Fruit fly (Drosophila melanogaster) whole organism, embryonic: ENCODE data around the gene CG16789.
A peak's percentile ranks its signal among the peaks of the same experiment; 100 is the strongest.

ENCODE experiments used
- Adf1 ChIP-seq: fragments of 200-800 bp; sonication (Bioruptor generic); IDR thresholded peaks from 2 replicates; pipeline ENCODE4 v1.3.6; 2022; ENCODE audit warnings: missing biosample characterization, missing genetic modification characterization
- B-H1 ChIP-seq: fragments of 200-800 bp; sonication (Bioruptor generic); IDR thresholded peaks from 3 replicates; pipeline ENCODE4 v1.3.6; 2022; ENCODE audit warnings: missing biosample characterization, missing genetic modification characterization
- Bdp1 ChIP-seq: fragments of 200-800 bp; sonication (Bioruptor generic); optimal IDR thresholded peaks from 3 replicates; lab custom pipeline; 2016; ENCODE audit warnings: missing biosample characterization, missing genetic modification characterization
- CG10565 ChIP-seq: fragments of 200-800 bp; sonication (Bioruptor generic); optimal IDR thresholded peaks from 3 replicates; lab custom pipeline; 2016; ENCODE audit warnings: missing biosample characterization, mild to moderate bottlenecking, missing genetic modification characterization
- CG10979 ChIP-seq: fragments of 200-800 bp; sonication (Bioruptor generic); optimal IDR thresholded peaks from 2 replicates; lab custom pipeline; 2018; ENCODE audit warnings: missing biosample characterization, mild to moderate bottlenecking, missing genetic modification characterization, moderate library complexity
- CG11695 ChIP-seq: fragments of 200-800 bp; sonication (Bioruptor generic); IDR thresholded peaks from 3 replicates; pipeline ENCODE4 v1.3.6; 2022; ENCODE audit warnings: missing biosample characterization, missing genetic modification characterization
- CG13287 ChIP-seq: fragments of 200-800 bp; sonication (Bioruptor generic); IDR thresholded peaks from 2 replicates; pipeline ENCODE4 v1.3.6; 2022; ENCODE audit warnings: missing biosample characterization, missing genetic modification characterization; ENCODE audit not compliant: partially characterized antibody
- CG13775 ChIP-seq: fragments of 200-800 bp; sonication (Bioruptor generic); optimal IDR thresholded peaks from 3 replicates; lab custom pipeline; 2017; ENCODE audit warnings: missing biosample characterization, mild to moderate bottlenecking, missing genetic modification characterization
- CG15479 ChIP-seq: fragments of 200-800 bp; sonication (Bioruptor generic); optimal IDR thresholded peaks from 3 replicates; lab custom pipeline; 2019; ENCODE audit warnings: missing biosample characterization, mild to moderate bottlenecking, missing genetic modification characterization, moderate library complexity
- CG15514 ChIP-seq: fragments of 200-800 bp; sonication (Bioruptor generic); optimal IDR thresholded peaks from 3 replicates; lab custom pipeline; 2017; ENCODE audit warnings: missing biosample characterization, missing genetic modification characterization, mild to moderate bottlenecking, moderate library complexity, missing genetic modification reagents
- CG15601 ChIP-seq: fragments of 200-800 bp; sonication (Bioruptor generic); optimal IDR thresholded peaks from 3 replicates; lab custom pipeline; 2019; ENCODE audit warnings: missing biosample characterization, mild to moderate bottlenecking, missing genetic modification characterization, moderate library complexity
- CG16815 ChIP-seq: fragments of 200-800 bp; sonication (Bioruptor generic); optimal IDR thresholded peaks from 3 replicates; lab custom pipeline; 2017; ENCODE audit warnings: missing biosample characterization, mild to moderate bottlenecking, missing genetic modification characterization
- CG18764 ChIP-seq: fragments of 200-800 bp; sonication (Bioruptor generic); optimal IDR thresholded peaks from 3 replicates; lab custom pipeline; 2016; ENCODE audit warnings: missing biosample characterization, missing genetic modification characterization
- CG30403 ChIP-seq: fragments of 200-800 bp; sonication (Bioruptor generic); optimal IDR thresholded peaks from 3 replicates; lab custom pipeline; 2016; ENCODE audit warnings: missing biosample characterization, missing genetic modification characterization
- CG30431 ChIP-seq: fragments of 200-800 bp; sonication (Bioruptor generic); optimal IDR thresholded peaks from 2 replicates; lab custom pipeline; 2017; ENCODE audit warnings: missing biosample characterization, missing genetic modification characterization
- CG3065 ChIP-seq: fragments of 200-800 bp; sonication (Bioruptor generic); optimal IDR thresholded peaks from 2 replicates; lab custom pipeline; 2016; ENCODE audit warnings: missing biosample characterization, missing genetic modification characterization
- CG32532 ChIP-seq: fragments of 200-800 bp; sonication (Bioruptor generic); IDR thresholded peaks from 2 replicates; pipeline ENCODE4 v1.3.6; 2022; ENCODE audit warnings: missing biosample characterization, missing genetic modification characterization
- CG42726 ChIP-seq: fragments of 200-800 bp; sonication (Bioruptor generic); IDR thresholded peaks from 2 replicates; pipeline ENCODE4 v1.3.6; 2022; ENCODE audit warnings: missing biosample characterization, missing genetic modification characterization; ENCODE audit not compliant: partially characterized antibody
- CG4854 ChIP-seq: fragments of 200-800 bp; sonication (Bioruptor generic); optimal IDR thresholded peaks from 2 replicates; lab custom pipeline; 2016; ENCODE audit warnings: missing biosample characterization, missing genetic modification characterization, inconsistent platforms
- CG5245 ChIP-seq: fragments of 200-800 bp; sonication (Bioruptor generic); optimal IDR thresholded peaks from 3 replicates; lab custom pipeline; 2016; ENCODE audit warnings: missing biosample characterization, missing genetic modification characterization
- CG7745 ChIP-seq: fragments of 200-800 bp; sonication (Bioruptor generic); optimal IDR thresholded peaks from 2 replicates; lab custom pipeline; 2018; ENCODE audit warnings: missing biosample characterization, mild to moderate bottlenecking, missing genetic modification characterization, moderate library complexity
- CG8359 ChIP-seq: fragments of 200-800 bp; sonication (Bioruptor generic); optimal IDR thresholded peaks from 2 replicates; lab custom pipeline; 2017; ENCODE audit warnings: missing biosample characterization, mild to moderate bottlenecking, missing genetic modification characterization, borderline replicate concordance
- CG8944 ChIP-seq: fragments of 200-800 bp; sonication (Bioruptor generic); optimal IDR thresholded peaks from 3 replicates; lab custom pipeline; 2016; ENCODE audit warnings: missing biosample characterization, missing genetic modification characterization
- Dek ChIP-seq: fragments of 200-800 bp; sonication (Bioruptor generic); optimal IDR thresholded peaks from 3 replicates; lab custom pipeline; 2019; ENCODE audit warnings: missing biosample characterization, mild to moderate bottlenecking, missing genetic modification characterization, moderate library complexity
- Drgx ChIP-seq: fragments of 200-800 bp; sonication (Bioruptor generic); IDR thresholded peaks from 2 replicates; pipeline ENCODE4 v1.3.6; 2022; ENCODE audit warnings: missing biosample characterization, missing genetic modification characterization
- Lim3 ChIP-seq: fragments of 200-800 bp; sonication (Bioruptor generic); IDR thresholded peaks from 2 replicates; pipeline ENCODE4 v1.3.6; 2022; ENCODE audit warnings: missing biosample characterization, missing genetic modification characterization
- MESR4 ChIP-seq: fragments of 200-800 bp; sonication (Bioruptor generic); optimal IDR thresholded peaks from 2 replicates; lab custom pipeline; 2018; ENCODE audit warnings: missing biosample characterization, mild to moderate bottlenecking, missing genetic modification characterization, moderate library complexity
- Med ChIP-seq: fragments of 200-800 bp; sonication (Bioruptor generic); peaks from one replicate; lab custom pipeline; 2016; ENCODE audit warnings: missing biosample characterization, missing genetic modification characterization, mild to moderate bottlenecking, inconsistent platforms, moderate library complexity
- Mes4 ChIP-seq: fragments of 200-800 bp; sonication (Bioruptor generic); optimal IDR thresholded peaks from 2 replicates; lab custom pipeline; 2016; ENCODE audit warnings: missing biosample characterization, missing genetic modification characterization
- NC2α ChIP-seq: fragments of 200-800 bp; sonication (Bioruptor generic); optimal IDR thresholded peaks from 2 replicates; lab custom pipeline; 2016; ENCODE audit warnings: missing biosample characterization, missing genetic modification characterization
- Neu2 ChIP-seq: fragments of 200-800 bp; sonication (Bioruptor generic); optimal IDR thresholded peaks from 3 replicates; lab custom pipeline; 2016; ENCODE audit warnings: missing biosample characterization, missing genetic modification characterization, borderline replicate concordance
- Xrp1 ChIP-seq: fragments of 200-800 bp; sonication (Bioruptor generic); IDR thresholded peaks from 2 replicates; pipeline ENCODE4 v1.3.6; 2022; ENCODE audit warnings: missing biosample characterization, missing genetic modification characterization
- bcd ChIP-seq: fragments of 200-800 bp; sonication (Bioruptor generic); optimal IDR thresholded peaks from 2 replicates; lab custom pipeline; 2017; ENCODE audit warnings: missing biosample characterization, mild to moderate bottlenecking, missing genetic modification characterization
- br ChIP-seq: fragments of >200 bp; optimal IDR thresholded peaks from 2 replicates; lab custom pipeline; 2017
- caup ChIP-seq: fragments of 200-800 bp; sonication (Bioruptor generic); optimal IDR thresholded peaks from 3 replicates; lab custom pipeline; 2017; ENCODE audit warnings: missing biosample characterization, mild to moderate bottlenecking, missing genetic modification characterization, moderate library complexity; ENCODE audit not compliant: severe bottlenecking
- ci ChIP-seq: fragments of 200-800 bp; sonication (Bioruptor generic); IDR thresholded peaks from 3 replicates; pipeline ENCODE4 v1.3.6; 2022; ENCODE audit warnings: missing biosample characterization, missing genetic modification characterization
- corto ChIP-seq: fragments of 200-800 bp; sonication (Bioruptor generic); optimal IDR thresholded peaks from 2 replicates; lab custom pipeline; 2016; ENCODE audit warnings: missing biosample characterization, mild to moderate bottlenecking, missing genetic modification characterization, moderate library complexity
- da ChIP-seq: fragments of 200-800 bp; sonication (Bioruptor generic); optimal IDR thresholded peaks from 2 replicates; lab custom pipeline; 2016; ENCODE audit warnings: missing biosample characterization, missing genetic modification characterization
- disco-r ChIP-seq: fragments of 200-800 bp; sonication (Bioruptor generic); optimal IDR thresholded peaks from 2 replicates; lab custom pipeline; 2016; ENCODE audit warnings: missing biosample characterization, missing genetic modification characterization
- dm ChIP-seq: fragments of 200-800 bp; sonication (Bioruptor generic); optimal IDR thresholded peaks from 3 replicates; lab custom pipeline; 2016; ENCODE audit warnings: missing biosample characterization, missing genetic modification characterization
- fd3F ChIP-seq: fragments of 200-800 bp; sonication (Bioruptor generic); optimal IDR thresholded peaks from 2 replicates; lab custom pipeline; 2018; ENCODE audit warnings: missing biosample characterization, mild to moderate bottlenecking, missing genetic modification characterization, moderate library complexity
- luna ChIP-seq: fragments of 200-800 bp; sonication (Bioruptor generic); optimal IDR thresholded peaks from 2 replicates; lab custom pipeline; 2016; ENCODE audit warnings: missing biosample characterization, missing genetic modification characterization
- oc ChIP-seq: fragments of 200-800 bp; sonication (Bioruptor generic); optimal IDR thresholded peaks from 2 replicates; lab custom pipeline; 2018; ENCODE audit warnings: missing biosample characterization, mild to moderate bottlenecking, missing genetic modification characterization, moderate library complexity
- onecut ChIP-seq: fragments of 200-800 bp; sonication (Bioruptor generic); IDR thresholded peaks from 2 replicates; pipeline ENCODE4 v1.3.6; 2022; ENCODE audit warnings: missing biosample characterization, missing genetic modification characterization
- row ChIP-seq: fragments of 200-800 bp; sonication (Bioruptor generic); IDR thresholded peaks from 3 replicates; pipeline ENCODE4 v1.3.6; 2022; ENCODE audit warnings: missing biosample characterization, missing genetic modification characterization
- run ChIP-seq: fragments of 200-800 bp; sonication (Bioruptor generic); optimal IDR thresholded peaks from 3 replicates; lab custom pipeline; 2018; ENCODE audit warnings: missing biosample characterization, mild to moderate bottlenecking, missing genetic modification characterization
- salm ChIP-seq: fragments of 200-800 bp; sonication (Bioruptor generic); optimal IDR thresholded peaks from 2 replicates; lab custom pipeline; 2018; ENCODE audit warnings: missing biosample characterization, mild to moderate bottlenecking, missing genetic modification characterization
- slp2 ChIP-seq: fragments of 200-800 bp; sonication (Bioruptor generic); optimal IDR thresholded peaks from 2 replicates; lab custom pipeline; 2016; ENCODE audit warnings: missing biosample characterization, missing genetic modification characterization
- tgo ChIP-seq: fragments of 200-800 bp; sonication (Bioruptor generic); IDR thresholded peaks from 3 replicates; pipeline ENCODE4 v1.3.6; 2022; ENCODE audit warnings: missing biosample characterization, missing genetic modification characterization
- tup ChIP-seq: fragments of 200-800 bp; sonication (Bioruptor generic); optimal IDR thresholded peaks from 2 replicates; lab custom pipeline; 2016; ENCODE audit warnings: missing biosample characterization, mild to moderate bottlenecking, missing genetic modification characterization, moderate library complexity
- vvl ChIP-seq: fragments of 200-800 bp; sonication (Bioruptor generic); IDR thresholded peaks from 2 replicates; pipeline ENCODE4 v1.3.6; 2022; ENCODE audit warnings: missing biosample characterization, missing genetic modification characterization

CG16789 gene

DNA sequence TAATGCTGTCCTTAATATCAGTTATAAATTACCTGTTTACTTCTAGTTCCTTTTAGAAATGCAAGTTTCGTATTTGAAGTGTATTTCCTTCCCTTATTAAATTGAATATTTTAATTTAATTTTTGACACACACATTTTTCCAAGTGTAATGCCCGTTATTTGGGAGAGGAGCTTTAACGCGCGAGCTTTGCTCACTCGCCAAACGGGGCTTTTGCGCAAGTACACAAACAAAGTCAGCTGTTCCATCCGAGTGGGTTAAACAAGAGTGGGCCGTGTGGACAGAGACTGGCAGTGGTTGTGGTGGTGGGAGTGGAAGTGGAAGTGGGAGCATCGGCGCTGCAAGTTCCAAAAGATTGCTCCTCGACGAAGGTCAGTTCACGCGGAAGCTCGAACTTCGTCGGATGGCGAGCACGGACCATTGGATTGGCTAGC lies 15.1 kb downstream of the CG16789 start, which contains the start of gene CG8301 (continued):
- TF ChIP-seq ci (0 out of 3 replicates have a peak, but pooled peaks have one; percentile 37), CG13287 (GFP tag; lab: Robert Waterston, UW) (no peak), Lim3 (GFP tag; lab: Robert Waterston, UW) (no peak), CG3065 (no peak), CG10565 (no peak), slp2 (GFP tag; lab: Kevin White, UChicago) (no peak), CG10979 (tag; lab: Kevin White, UChicago) (peak; percentile 9), CG30431 (GFP tag; lab: Kevin White, UChicago) (no peak), dm (no peak), oc (tag; lab: Kevin White, UChicago) (no peak), Drgx (GFP tag; lab: Robert Waterston, UW) (peak; percentile 56), CG5245 (GFP tag; lab: Kevin White, UChicago) (no peak), caup (GFP tag; lab: Kevin White, UChicago) (peak; percentile 6), CG13775 (GFP tag; lab: Kevin White, UChicago) (no peak), salm (tag; lab: Kevin White, UChicago) (no peak), CG42726 (GFP tag; lab: Robert Waterston, UW) (no peak), CG15514 (GFP tag; lab: Kevin White, UChicago) (peak; percentile 48), CG4854 (GFP tag; lab: Kevin White, UChicago) (no peak), da (no peak), CG15601 (tag; lab: Kevin White, UChicago) (no peak), CG16815 (no peak), MESR4 (GFP tag; lab: Kevin White, UChicago) (peak; percentile 4), CG32532 (GFP tag; lab: Robert Waterston, UW) (peak; percentile 60; the same call in 1 of the 2 replicates), Adf1 (no peak), CG8359 (GFP tag; lab: Kevin White, UChicago) (no peak), CG11695 (GFP tag; lab: Robert Waterston, UW) (peak; percentile 56; the same call in 2 of the 3 replicates), Xrp1 (GFP tag; lab: Robert Waterston, UW) (0 out of 2 replicates have a peak, but pooled peaks have one; percentile 17), tgo (GFP tag; lab: Robert Waterston, UW) (no peak; the same call in 2 of the 3 replicates), corto (GFP tag; lab: Kevin White, UChicago) (no peak), vvl (GFP tag; lab: Robert Waterston, UW) (peak; percentile 46; the same call in 1 of the 2 replicates), CG30403 (peak; percentile 39), Med (no peak), tup (GFP tag; lab: Kevin White, UChicago) (no peak), luna (no peak), fd3F (GFP tag; lab: Kevin White, UChicago) (no peak), CG7745 (no peak), disco-r (no peak), CG15479 (no peak), bcd (GFP tag; lab: Kevin White, UChicago) (peak; percentile 1), Bdp1 (no peak), CG8944 (GFP tag; lab: Kevin White, UChicago) (no peak), Mes4 (no peak), row (peak; percentile 68), onecut (peak; percentile 18; the same call in 1 of the 2 replicates), CG18764 (GFP tag; lab: Kevin White, UChicago) (no peak), run (tag; lab: Kevin White, UChicago) (no peak), NC2α (GFP tag; lab: Kevin White, UChicago) (no peak), B-H1 (GFP tag; lab: Robert Waterston, UW) (0 out of 3 replicates have a peak, but pooled peaks have one; percentile 14), br (lab: Kevin White, UChicago) (no peak), Dek (tag; lab: Kevin White, UChicago) (peak; percentile 31), Neu2 (no peak)
